Worm (Caenorhabditis elegans): ENCODE data around the gene srh-179.

Gene srh-179

DNA sequence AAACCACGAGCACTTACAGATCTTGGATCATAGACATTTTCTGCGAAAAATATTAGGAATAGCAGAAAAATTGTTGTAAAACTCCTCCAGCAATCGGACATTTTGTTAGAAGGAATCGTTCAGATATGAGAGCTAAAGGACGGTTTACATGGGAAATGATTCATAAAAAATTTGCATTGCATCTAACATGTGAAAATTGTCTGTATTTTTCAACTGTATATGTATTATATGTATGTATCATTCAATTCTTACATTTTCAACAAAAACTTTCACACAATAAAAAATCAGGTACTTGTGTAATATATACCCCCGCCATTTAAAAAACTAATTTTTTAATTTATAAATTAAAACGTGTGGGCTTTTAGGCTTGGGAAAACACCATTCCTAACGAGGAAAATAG lies 8.1 kb upstream of the srh-179 start, which contains the start of gene ZK228.13:
ZK228.13 (minus strand) TSS at position 101 of the 400 bp plus-strand sequence.
- TF ChIP-seq ces-1 (GFP tag; optimal IDR thresholded peaks at IDR 0.05) (no peak), unc-120 (tag; optimal IDR thresholded peaks at IDR 0.05; ENCODE audit: poor library complexity, severe bottlenecking) (no peak), nhr-237 (tag; optimal IDR thresholded peaks at IDR 0.05) (no peak), ztf-11 (tag; optimal IDR thresholded peaks at IDR 0.05) (no peak), sptf-1 (tag; optimal IDR thresholded peaks at IDR 0.05) (no peak), tbx-8 (GFP tag; optimal IDR thresholded peaks at IDR 0.05) (no peak), mls-2 (tag; optimal IDR thresholded peaks at IDR 0.05) (no peak), pha-4 (tag; optimal IDR thresholded peaks at IDR 0.05) (no peak), nhr-76 (tag; optimal IDR thresholded peaks at IDR 0.05) (no peak), mep-1 (tag; optimal IDR thresholded peaks at IDR 0.05) (no peak), nhr-28 (tag; optimal IDR thresholded peaks at IDR 0.05) (no peak), flh-1 (GFP tag; optimal IDR thresholded peaks at IDR 0.05) (no peak)

ce11 chrV:18473415-18473814 lies 2.8 kb upstream of the srh-179 start, which contains the start of gene srh-182:
TSS of gene srh-182 (minus strand) at chrV:18473515.
- TF ChIP-seq drap-1 (GFP tag; optimal IDR thresholded peaks at IDR 0.05) (no peak), sptf-1 (tag; optimal IDR thresholded peaks at IDR 0.05) (no peak), zip-8 (tag; optimal IDR thresholded peaks at IDR 0.05) (no peak), blmp-1 (tag; optimal IDR thresholded peaks at IDR 0.05) (no peak), lin-32 (GFP tag; optimal IDR thresholded peaks at IDR 0.05) (no peak), unc-62 (GFP tag; optimal IDR thresholded peaks at IDR 0.05) (no peak), lsy-2 (tag; optimal IDR thresholded peaks at IDR 0.05) (no peak), bed-3 (GFP tag; optimal IDR thresholded peaks at IDR 0.05) (no peak), flh-1 (GFP tag; optimal IDR thresholded peaks at IDR 0.05) (no peak), hlh-1 (tag; optimal IDR thresholded peaks at IDR 0.05) (no peak), M03D4.4 (tag; optimal IDR thresholded peaks at IDR 0.05) (no peak), sem-2 (GFP tag; optimal IDR thresholded peaks at IDR 0.05) (no peak), snpc-4 (tag; optimal IDR thresholded peaks at IDR 0.05) (no peak), nhr-2 (tag; optimal IDR thresholded peaks at IDR 0.05) (no peak), nhr-76 (tag; optimal IDR thresholded peaks at IDR 0.05) (no peak)

DNA sequence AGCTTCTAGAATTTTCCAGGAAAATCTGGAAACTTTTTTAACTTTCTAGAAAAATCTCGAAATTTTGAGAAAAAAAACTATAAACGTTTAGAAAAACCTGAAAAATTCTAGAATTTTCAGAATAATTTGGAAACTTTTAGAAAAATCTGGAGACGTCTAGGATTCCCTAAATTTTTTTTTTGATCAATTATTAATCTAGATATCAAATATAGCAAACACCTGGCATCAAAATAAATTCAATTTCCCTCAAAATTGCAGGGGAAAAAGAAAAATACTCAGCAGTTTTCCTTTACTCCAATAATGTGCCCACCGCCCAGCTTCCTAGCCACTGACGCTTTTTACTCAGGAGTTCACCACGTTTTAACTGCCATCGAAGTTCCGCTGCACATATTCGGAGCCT lies 2.0 kb upstream of the srh-179 start, which contains the start of gene srh-181:
srh-181 (plus strand) TSS at position 301 of the 400 bp plus-strand sequence.
- TF ChIP-seq lin-32 (GFP tag; optimal IDR thresholded peaks at IDR 0.05), result no peak
- TF ChIP-seq ceh-39 (tag; optimal IDR thresholded peaks at IDR 0.05), result no peak
- no peak for TF ChIP-seq mep-1 (tag; optimal IDR thresholded peaks at IDR 0.05)
- TF ChIP-seq ceh-43 (GFP tag; optimal IDR thresholded peaks at IDR 0.05), result no peak
- no peak for TF ChIP-seq ham-2 (GFP tag; optimal IDR thresholded peaks at IDR 0.05)
- TF ChIP-seq flh-1 (GFP tag; optimal IDR thresholded peaks at IDR 0.05), result no peak
- no peak for TF ChIP-seq lsy-2 (tag; optimal IDR thresholded peaks at IDR 0.05)
- TF ChIP-seq ztf-11 (tag; optimal IDR thresholded peaks at IDR 0.05), result no peak
- no peak for TF ChIP-seq nhr-237 (tag; optimal IDR thresholded peaks at IDR 0.05)
- TF ChIP-seq mls-2 (tag; optimal IDR thresholded peaks at IDR 0.05), result no peak
- no peak for TF ChIP-seq tbx-8 (GFP tag; optimal IDR thresholded peaks at IDR 0.05)
- TF ChIP-seq blmp-1 (tag; optimal IDR thresholded peaks at IDR 0.05), result no peak
- no peak for TF ChIP-seq elt-3 (tag; optimal IDR thresholded peaks at IDR 0.05)
- no peak for TF ChIP-seq zip-8 (tag; optimal IDR thresholded peaks at IDR 0.05)

DNA sequence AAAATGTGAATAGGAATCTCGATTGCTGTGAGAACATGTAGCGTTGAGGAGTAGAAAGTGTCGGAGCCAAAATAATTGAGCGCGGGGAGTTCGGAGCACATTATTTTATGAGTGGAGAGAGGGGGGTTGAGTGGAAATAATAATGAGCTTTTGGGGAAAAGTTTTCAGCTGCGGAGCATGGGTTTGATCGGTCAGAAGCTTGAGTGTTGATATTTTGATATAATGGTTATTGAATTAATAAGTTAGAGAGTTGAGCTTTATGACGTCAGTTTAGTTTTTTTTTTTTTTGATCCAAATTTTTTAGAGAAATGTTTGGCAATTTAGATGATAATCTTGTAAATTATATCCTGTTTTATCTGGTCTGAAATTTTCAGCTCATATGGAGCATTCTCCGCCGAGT lies 4.0 kb downstream of the srh-179 start, which contains the start of gene srh-178:
srh-178 (minus strand) TSS at position 101 of the 400 bp plus-strand sequence.
- TF ChIP-seq lin-32 (GFP tag; optimal IDR thresholded peaks at IDR 0.05) (no peak), elt-1 (tag; optimal IDR thresholded peaks at IDR 0.05; ENCODE audit: borderline replicate concordance, insufficient read depth) (no peak), ztf-11 (tag; optimal IDR thresholded peaks at IDR 0.05) (no peak), unc-62 (GFP tag; optimal IDR thresholded peaks at IDR 0.05) (no peak), nhr-76 (tag; optimal IDR thresholded peaks at IDR 0.05) (no peak), unc-39 (tag; optimal IDR thresholded peaks at IDR 0.05) (no peak), nhr-237 (tag; optimal IDR thresholded peaks at IDR 0.05) (no peak), mls-2 (tag; optimal IDR thresholded peaks at IDR 0.05) (no peak), nhr-12 (tag; optimal IDR thresholded peaks at IDR 0.05) (no peak), mep-1 (tag; optimal IDR thresholded peaks at IDR 0.05) (no peak), zip-8 (tag; optimal IDR thresholded peaks at IDR 0.05) (no peak), snpc-4 (tag; optimal IDR thresholded peaks at IDR 0.05) (no peak), bed-3 (GFP tag; optimal IDR thresholded peaks at IDR 0.05) (no peak)

DNA sequence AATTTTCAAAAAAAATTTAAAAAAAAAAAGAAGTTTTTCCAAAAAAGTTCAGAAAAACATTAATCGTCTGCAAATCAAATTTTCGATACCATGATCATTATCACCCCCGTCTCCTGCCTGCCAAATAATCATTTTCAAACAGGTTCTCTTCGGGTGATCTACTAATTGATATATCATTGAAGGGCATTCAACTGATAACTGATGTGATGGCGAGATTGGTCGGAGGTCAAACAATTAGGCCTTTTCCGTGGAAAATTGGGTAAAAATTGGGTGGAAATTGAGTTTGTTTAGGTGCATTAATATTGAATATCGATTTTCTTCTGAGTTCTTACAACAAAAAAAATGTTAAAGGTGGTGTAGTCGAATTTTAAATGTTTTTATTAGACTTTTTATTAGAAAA lies 11.0 kb downstream of the srh-179 start, which contains the start of gene Y51A2D.18:
Y51A2D.18 (minus strand) TSS at position 101 of the 400 bp plus-strand sequence.
- TF ChIP-seq bed-3 (GFP tag; optimal IDR thresholded peaks at IDR 0.05) (no peak), elt-1 (tag; optimal IDR thresholded peaks at IDR 0.05; ENCODE audit: borderline replicate concordance, insufficient read depth) (no peak), nhr-76 (tag; optimal IDR thresholded peaks at IDR 0.05) (no peak), nhr-28 (tag; optimal IDR thresholded peaks at IDR 0.05) (no peak), nhr-12 (tag; optimal IDR thresholded peaks at IDR 0.05) (no peak), ztf-11 (tag; optimal IDR thresholded peaks at IDR 0.05) (no peak), M03D4.4 (tag; optimal IDR thresholded peaks at IDR 0.05) (no peak), elt-3 (tag; optimal IDR thresholded peaks at IDR 0.05) (no peak), flh-1 (GFP tag; optimal IDR thresholded peaks at IDR 0.05) (no peak), drap-1 (GFP tag; optimal IDR thresholded peaks at IDR 0.05) (no peak), cnd-1 (tag; optimal IDR thresholded peaks at IDR 0.05) (no peak), mep-1 (tag; optimal IDR thresholded peaks at IDR 0.05) (no peak), unc-62 (GFP tag; optimal IDR thresholded peaks at IDR 0.05) (no peak)

Data from whole organism, mixed stage, embryonic.